Worm (Caenorhabditis elegans): Measurements from ENCODE around the gene H04D03.2.
A peak's percentile ranks its signal among the peaks of the same experiment; 100 is the strongest.

H04D03.2 gene

DNA sequence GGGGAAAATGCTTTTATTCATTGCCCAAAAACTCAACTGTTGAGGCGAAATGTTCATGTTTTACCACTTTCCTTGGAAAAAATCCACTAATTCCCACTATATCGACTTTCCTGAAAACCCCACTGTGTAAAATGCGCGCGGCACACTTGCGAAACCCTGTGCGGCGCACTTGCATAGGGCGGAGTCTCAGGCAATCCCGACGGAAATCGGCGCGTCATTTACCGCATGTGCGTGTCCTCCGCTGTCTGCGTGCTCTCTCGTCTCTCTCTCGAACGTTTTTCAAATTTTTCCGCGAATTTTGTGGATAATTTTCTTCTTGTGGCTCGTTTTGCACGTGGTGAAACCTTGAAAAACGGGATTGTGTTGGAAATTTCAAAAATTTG lies 18.9 kb upstream of the H04D03.2 start, which contains the start of gene atx-2:
TSS of gene atx-2 (plus strand) at position 226 of the 383 bp plus-strand sequence.
- TF ChIP-seq lin-13 (GFP tag; optimal IDR thresholded peaks at IDR 0.05) = peak; percentile 75
- no peak for TF ChIP-seq fos-1 (tag; optimal IDR thresholded peaks at IDR 0.05)
- no peak for TF ChIP-seq nhr-28 (tag; optimal IDR thresholded peaks at IDR 0.05)
- TF ChIP-seq snpc-4 (tag; optimal IDR thresholded peaks at IDR 0.05) = peak; percentile 69
- no peak for TF ChIP-seq nhr-237 (tag; optimal IDR thresholded peaks at IDR 0.05)
- TF ChIP-seq nhr-90 (tag; optimal IDR thresholded peaks at IDR 0.05; ENCODE audit: poor library complexity) = peak; percentile 70
- TF ChIP-seq elt-2 (tag; optimal IDR thresholded peaks at IDR 0.05) = no peak
- TF ChIP-seq lsy-2 (tag; optimal IDR thresholded peaks at IDR 0.05) = peak; percentile 48 to 77
- peak; percentile 6; the same call in 1 of the 2 replicates for TF ChIP-seq ceh-88 (GFP tag; IDR thresholded peaks at IDR 0.05)
- TF ChIP-seq mdl-1 (tag; optimal IDR thresholded peaks at IDR 0.05) = peak in 1 of 2 experiments; percentile 41
- peak; percentile 79 for TF ChIP-seq nhr-19 (GFP tag; conservative IDR thresholded peaks at IDR 0.05)
- TF ChIP-seq lin-14 (GFP tag; optimal IDR thresholded peaks at IDR 0.05) = peak; percentile 79
- TF ChIP-seq nhr-47 (tag; optimal IDR thresholded peaks at IDR 0.05) = peak; percentile 82
- TF ChIP-seq pqm-1 (tag; optimal IDR thresholded peaks at IDR 0.05) = no peak
- no peak for TF ChIP-seq unc-62 (GFP tag; optimal IDR thresholded peaks at IDR 0.05)
- peak; percentile 75 for TF ChIP-seq nhr-71 (tag; optimal IDR thresholded peaks at IDR 0.05)
- TF ChIP-seq irx-1 (tag; optimal IDR thresholded peaks at IDR 0.05) = peak; percentile 39
- TF ChIP-seq sup-37 (GFP tag; optimal IDR thresholded peaks at IDR 0.05) = no peak
- peak; percentile 77 for TF ChIP-seq nhr-85 (tag)
- TF ChIP-seq mab-9 (GFP tag; IDR thresholded peaks at IDR 0.05) = peak; percentile 77
- TF ChIP-seq pag-3 (tag; optimal IDR thresholded peaks at IDR 0.05; ENCODE audit: borderline replicate concordance, insufficient read depth) = no peak
- no peak for TF ChIP-seq zag-1 (tag; optimal IDR thresholded peaks at IDR 0.05)
- TF ChIP-seq nhr-12 (tag; optimal IDR thresholded peaks at IDR 0.05) = no peak
- TF ChIP-seq lin-35 (GFP tag; optimal IDR thresholded peaks at IDR 0.05) = peak; percentile 54 to 62
- no peak for TF ChIP-seq tlp-1 (tag; optimal IDR thresholded peaks at IDR 0.05)
- peak; percentile 65 for TF ChIP-seq unc-130 (tag; optimal IDR thresholded peaks at IDR 0.05)
- no peak for TF ChIP-seq ets-5 (GFP tag; IDR thresholded peaks at IDR 0.05)
- TF ChIP-seq F16B12.6 (tag; optimal IDR thresholded peaks at IDR 0.05) = peak; percentile 55
- TF ChIP-seq xbp-1 (tag; optimal IDR thresholded peaks at IDR 0.05) = peak; percentile 71
- no peak for TF ChIP-seq alr-1 (tag; optimal IDR thresholded peaks at IDR 0.05; ENCODE audit: borderline replicate concordance)
- TF ChIP-seq fkh-4 (tag; optimal IDR thresholded peaks at IDR 0.05; ENCODE audit: borderline replicate concordance) = no peak
- TF ChIP-seq hlh-4 (tag; optimal IDR thresholded peaks at IDR 0.05) = no peak
- TF ChIP-seq unc-86 (tag; optimal IDR thresholded peaks at IDR 0.05) = peak; percentile 65
- TF ChIP-seq efl-3 (GFP tag; optimal IDR thresholded peaks at IDR 0.05) = peak; percentile 66
- peak; percentile 63 for TF ChIP-seq tbx-2 (tag; optimal IDR thresholded peaks at IDR 0.05)
- no peak for TF ChIP-seq sptf-1 (tag; optimal IDR thresholded peaks at IDR 0.05)
- peak; percentile 81 for TF ChIP-seq fkh-8 (tag; optimal IDR thresholded peaks at IDR 0.05)
- TF ChIP-seq unc-98 (GFP tag; IDR thresholded peaks at IDR 0.05) = peak; percentile 60; the same call in 1 of the 2 replicates
- TF ChIP-seq efl-1 (optimal IDR thresholded peaks at IDR 0.05) = peak; percentile 75 to 76
- TF ChIP-seq efl-1 (GFP tag; optimal IDR thresholded peaks at IDR 0.05 in 1 of 2) = peak; percentile 61 to 97
- TF ChIP-seq mef-2 (tag; optimal IDR thresholded peaks at IDR 0.05) = no peak
- peak; percentile 62 for TF ChIP-seq hpl-2 (GFP tag; optimal IDR thresholded peaks at IDR 0.05)
- no peak for TF ChIP-seq nhr-77 (tag; optimal IDR thresholded peaks at IDR 0.05)
- TF ChIP-seq snu-23 (GFP tag; optimal IDR thresholded peaks at IDR 0.05) = peak; percentile 81
- TF ChIP-seq aly-2 (tag; optimal IDR thresholded peaks at IDR 0.05) = no peak
- TF ChIP-seq hlh-17 (GFP tag; optimal IDR thresholded peaks at IDR 0.05; ENCODE audit: borderline replicate concordance) = no peak
- TF ChIP-seq jun-1 (tag; optimal IDR thresholded peaks at IDR 0.05) = peak; percentile 70
- peak; percentile 41 for TF ChIP-seq lin-15B (tag; optimal IDR thresholded peaks at IDR 0.05)
- no peak for TF ChIP-seq unc-30 (tag; optimal IDR thresholded peaks at IDR 0.05)
- peak; percentile 33 for TF ChIP-seq blmp-1 (tag; optimal IDR thresholded peaks at IDR 0.05)
- TF ChIP-seq ceh-82 (tag; optimal IDR thresholded peaks at IDR 0.05) = peak; percentile 68 to 78 (median 73)
- peak; percentile 44 for TF ChIP-seq nhr-76 (tag; optimal IDR thresholded peaks at IDR 0.05)
- peak; percentile 11 for TF ChIP-seq C04F5.9 (tag; optimal IDR thresholded peaks at IDR 0.05)
- no peak for TF ChIP-seq nhr-84 (tag; optimal IDR thresholded peaks at IDR 0.05)

Measured in whole organism, L1 larva.